Fruit fly (Drosophila melanogaster) whole organism, embryonic: Measurements from ENCODE around the gene Fam92.

Experiments used
- B-H1 ChIP-seq: fragments of 200-800 bp; sonication (Bioruptor generic); IDR thresholded peaks from 3 replicates; pipeline ENCODE4 v1.3.6; 2022; ENCODE audit warnings: missing biosample characterization, missing genetic modification characterization
- CG10274 ChIP-seq: fragments of 200-800 bp; sonication (Bioruptor generic); optimal IDR thresholded peaks from 3 replicates; lab custom pipeline; 2017; ENCODE audit warnings: missing biosample characterization, mild to moderate bottlenecking, missing genetic modification characterization
- CG10654 ChIP-seq: fragments of 200-800 bp; sonication (Bioruptor generic); optimal IDR thresholded peaks from 2 replicates; lab custom pipeline; 2016; ENCODE audit warnings: missing biosample characterization, missing genetic modification characterization
- CG10979 ChIP-seq: fragments of 200-800 bp; sonication (Bioruptor generic); optimal IDR thresholded peaks from 2 replicates; lab custom pipeline; 2018; ENCODE audit warnings: missing biosample characterization, mild to moderate bottlenecking, missing genetic modification characterization, moderate library complexity
- CG11456 ChIP-seq: fragments of 200-800 bp; sonication (Bioruptor generic); IDR thresholded peaks from 3 replicates; pipeline ENCODE4 v1.3.6; 2022; ENCODE audit warnings: missing biosample characterization, missing genetic modification characterization
- CG11695 ChIP-seq: fragments of 200-800 bp; sonication (Bioruptor generic); IDR thresholded peaks from 3 replicates; pipeline ENCODE4 v1.3.6; 2022; ENCODE audit warnings: missing biosample characterization, missing genetic modification characterization
- CG16779 ChIP-seq: fragments of 200-800 bp; sonication (Bioruptor generic); IDR thresholded peaks from 2 replicates; pipeline ENCODE4 v1.3.6; 2022; ENCODE audit warnings: missing biosample characterization, missing genetic modification characterization
- CG17361 ChIP-seq: fragments of 200-800 bp; sonication (Bioruptor generic); IDR thresholded peaks from 3 replicates; pipeline ENCODE4 v1.3.6; 2022; ENCODE audit warnings: missing biosample characterization, missing genetic modification characterization
- CG2678 ChIP-seq: fragments of 200-800 bp; sonication (Bioruptor generic); optimal IDR thresholded peaks from 3 replicates; lab custom pipeline; 2019; ENCODE audit warnings: missing biosample characterization, mild to moderate bottlenecking, missing genetic modification characterization, moderate library complexity
- CG2712 ChIP-seq: fragments of 200-800 bp; optimal IDR thresholded peaks from 3 replicates; lab custom pipeline; 2019; ENCODE audit warnings: missing biosample characterization, mild to moderate bottlenecking, missing genetic modification characterization, moderate library complexity
- CG31441 ChIP-seq: fragments of 200-800 bp; sonication (Bioruptor generic); IDR thresholded peaks from 2 replicates; pipeline ENCODE4 v1.3.6; 2022; ENCODE audit warnings: missing biosample characterization, missing genetic modification characterization
- CG32532 ChIP-seq: fragments of 200-800 bp; sonication (Bioruptor generic); IDR thresholded peaks from 2 replicates; pipeline ENCODE4 v1.3.6; 2022; ENCODE audit warnings: missing biosample characterization, missing genetic modification characterization
- CG34224 ChIP-seq: fragments of 200-800 bp; sonication (Bioruptor generic); IDR thresholded peaks from 3 replicates; pipeline ENCODE4 v1.3.6; 2022; ENCODE audit warnings: missing biosample characterization, missing genetic modification characterization; ENCODE audit not compliant: partially characterized antibody
- CG4854 ChIP-seq: fragments of 200-800 bp; sonication (Bioruptor generic); optimal IDR thresholded peaks from 2 replicates; lab custom pipeline; 2016; ENCODE audit warnings: missing biosample characterization, missing genetic modification characterization, inconsistent platforms
- CG6254 ChIP-seq: fragments of 200-800 bp; sonication (Bioruptor generic); optimal IDR thresholded peaks from 3 replicates; lab custom pipeline; 2017; ENCODE audit warnings: mild to moderate bottlenecking, missing biosample characterization, missing genetic modification reagents, missing genetic modification characterization
- CG7556 ChIP-seq: fragments of 200-800 bp; sonication (Bioruptor generic); optimal IDR thresholded peaks from 2 replicates; lab custom pipeline; 2017; ENCODE audit warnings: missing biosample characterization, mild to moderate bottlenecking, missing genetic modification characterization
- CG7839 ChIP-seq: fragments of 200-800 bp; sonication (Bioruptor generic); optimal IDR thresholded peaks from 3 replicates; lab custom pipeline; 2018; ENCODE audit warnings: missing biosample characterization, mild to moderate bottlenecking, missing genetic modification characterization, moderate library complexity
- CG9932 ChIP-seq: fragments of 200-800 bp; sonication (Bioruptor generic); IDR thresholded peaks from 2 replicates; pipeline ENCODE4 v1.3.6; 2022; ENCODE audit warnings: missing biosample characterization, missing genetic modification characterization
- D19A ChIP-seq: fragments of 200-800 bp; optimal IDR thresholded peaks from 3 replicates; lab custom pipeline; 2019; ENCODE audit warnings: missing biosample characterization, mild to moderate bottlenecking, missing genetic modification characterization, moderate library complexity
- Dad ChIP-seq: fragments of 200-800 bp; sonication (Bioruptor generic); optimal IDR thresholded peaks from 3 replicates; lab custom pipeline; 2016; ENCODE audit warnings: missing biosample characterization, missing genetic modification characterization
- Dref ChIP-seq: fragments of 200-800 bp; sonication (Bioruptor generic); IDR thresholded peaks from 2 replicates; pipeline ENCODE4 v1.3.6; 2022; ENCODE audit warnings: missing biosample characterization, missing genetic modification characterization
- Drgx ChIP-seq: fragments of 200-800 bp; sonication (Bioruptor generic); IDR thresholded peaks from 2 replicates; pipeline ENCODE4 v1.3.6; 2022; ENCODE audit warnings: missing biosample characterization, missing genetic modification characterization
- ERR ChIP-seq: fragments of 200-800 bp; sonication (Bioruptor generic); optimal IDR thresholded peaks from 2 replicates; lab custom pipeline; 2016; ENCODE audit warnings: missing biosample characterization, missing genetic modification characterization
- Fer1 ChIP-seq: fragments of 200-800 bp; sonication (Bioruptor generic); optimal IDR thresholded peaks from 2 replicates; lab custom pipeline; 2017; ENCODE audit warnings: missing biosample characterization, mild to moderate bottlenecking, missing genetic modification characterization
- HLH4C ChIP-seq: fragments of 200-800 bp; sonication (Bioruptor generic); IDR thresholded peaks from 3 replicates; pipeline ENCODE4 v1.3.6; 2022; ENCODE audit warnings: missing biosample characterization, missing genetic modification characterization; ENCODE audit not compliant: partially characterized antibody
- Hmr ChIP-seq: fragments of 200-800 bp; sonication (Bioruptor generic); optimal IDR thresholded peaks from 3 replicates; lab custom pipeline; 2017; ENCODE audit warnings: mild to moderate bottlenecking, missing biosample characterization, missing genetic modification reagents, missing genetic modification characterization
- MBD-R2 ChIP-seq: fragments of 200-800 bp; sonication (Bioruptor generic); IDR thresholded peaks from 2 replicates; pipeline ENCODE4 v1.3.6; 2022; ENCODE audit warnings: missing biosample characterization, missing genetic modification characterization
- Oli ChIP-seq: fragments of 200-800 bp; sonication (Bioruptor generic); optimal IDR thresholded peaks from 2 replicates; lab custom pipeline; 2018; ENCODE audit warnings: missing biosample characterization, mild to moderate bottlenecking, missing genetic modification characterization, moderate library complexity
- Opbp ChIP-seq: fragments of 200-800 bp; sonication (Bioruptor generic); IDR thresholded peaks from 3 replicates; pipeline ENCODE4 v1.3.6; 2022; ENCODE audit warnings: missing biosample characterization, missing genetic modification characterization; ENCODE audit not compliant: partially characterized antibody
- Sox100B ChIP-seq: fragments of 200-800 bp; sonication (Bioruptor generic); optimal IDR thresholded peaks from 3 replicates; lab custom pipeline; 2018; ENCODE audit warnings: missing biosample characterization, mild to moderate bottlenecking, missing genetic modification characterization
- Xrp1 ChIP-seq: fragments of 200-800 bp; sonication (Bioruptor generic); IDR thresholded peaks from 2 replicates; pipeline ENCODE4 v1.3.6; 2022; ENCODE audit warnings: missing biosample characterization, missing genetic modification characterization
- al ChIP-seq: fragments of 200-800 bp; sonication (Bioruptor generic); IDR thresholded peaks from 2 replicates; pipeline ENCODE4 v1.3.6; 2022; ENCODE audit warnings: missing biosample characterization, missing genetic modification characterization
- ase ChIP-seq: fragments of 200-800 bp; sonication (Bioruptor generic); IDR thresholded peaks from 3 replicates; pipeline ENCODE4 v1.3.6; 2022; ENCODE audit warnings: missing biosample characterization, missing genetic modification characterization
- bcd ChIP-seq: fragments of 200-800 bp; sonication (Bioruptor generic); optimal IDR thresholded peaks from 2 replicates; lab custom pipeline; 2017; ENCODE audit warnings: missing biosample characterization, mild to moderate bottlenecking, missing genetic modification characterization
- dan ChIP-seq: fragments of 200-800 bp; sonication (Bioruptor generic); IDR thresholded peaks from 2 replicates; pipeline ENCODE4 v1.3.6; 2022; ENCODE audit warnings: missing biosample characterization, missing genetic modification characterization
- dati ChIP-seq: fragments of 200-800 bp; sonication (Bioruptor generic); IDR thresholded peaks from 2 replicates; pipeline ENCODE4 v1.3.6; 2022; ENCODE audit warnings: missing biosample characterization, missing genetic modification characterization
- en ChIP-seq: fragments of 200-800 bp; sonication (Bioruptor generic); optimal IDR thresholded peaks from 2 replicates; lab custom pipeline; 2016; ENCODE audit warnings: missing biosample characterization, missing genetic modification characterization
- fru ChIP-seq: fragments of >200 bp; optimal IDR thresholded peaks from 2 replicates; lab custom pipeline; 2017
- gcm ChIP-seq: fragments of 200-800 bp; sonication (Bioruptor generic); optimal IDR thresholded peaks from 2 replicates; lab custom pipeline; 2019; ENCODE audit warnings: missing biosample characterization, mild to moderate bottlenecking, missing genetic modification characterization, moderate library complexity
- ken ChIP-seq: fragments of 200-800 bp; sonication (Bioruptor generic); IDR thresholded peaks from 3 replicates; pipeline ENCODE4 v1.3.6; 2022; ENCODE audit warnings: missing biosample characterization, missing genetic modification characterization
- knrl ChIP-seq: fragments of 200-800 bp; sonication (Bioruptor generic); IDR thresholded peaks from 3 replicates; pipeline ENCODE4 v1.3.6; 2022; ENCODE audit warnings: missing biosample characterization, missing genetic modification characterization; ENCODE audit not compliant: partially characterized antibody
- nerfin-1 ChIP-seq: fragments of 200-800 bp; sonication (Bioruptor generic); optimal IDR thresholded peaks from 3 replicates; lab custom pipeline; 2019; ENCODE audit warnings: missing biosample characterization, mild to moderate bottlenecking, missing genetic modification characterization, moderate library complexity
- salm ChIP-seq: fragments of 200-800 bp; sonication (Bioruptor generic); optimal IDR thresholded peaks from 2 replicates; lab custom pipeline; 2018; ENCODE audit warnings: missing biosample characterization, mild to moderate bottlenecking, missing genetic modification characterization
- slbo ChIP-seq: fragments of 200-800 bp; sonication (Bioruptor generic); IDR thresholded peaks from 2 replicates; pipeline ENCODE4 v1.3.6; 2022; ENCODE audit warnings: missing biosample characterization, missing genetic modification characterization
- stc ChIP-seq: fragments of 200-800 bp; sonication (Bioruptor generic); IDR thresholded peaks from 2 replicates; pipeline ENCODE4 v1.3.6; 2022; ENCODE audit warnings: missing biosample characterization, missing genetic modification characterization
- trh ChIP-seq: fragments of 200-800 bp; sonication (Bioruptor generic); optimal IDR thresholded peaks from 2 replicates; lab custom pipeline; 2016; ENCODE audit warnings: missing biosample characterization, missing genetic modification characterization
- z ChIP-seq: fragments of 200-800 bp; sonication (Bioruptor generic); IDR thresholded peaks from 3 replicates; pipeline ENCODE4 v1.3.6; 2022; ENCODE audit warnings: missing biosample characterization, missing genetic modification characterization
- zfh2 ChIP-seq: fragments of 200-800 bp; sonication (Bioruptor generic); optimal IDR thresholded peaks from 2 replicates; lab custom pipeline; 2016; ENCODE audit warnings: missing biosample characterization, missing genetic modification characterization

Fam92 gene

DNA sequence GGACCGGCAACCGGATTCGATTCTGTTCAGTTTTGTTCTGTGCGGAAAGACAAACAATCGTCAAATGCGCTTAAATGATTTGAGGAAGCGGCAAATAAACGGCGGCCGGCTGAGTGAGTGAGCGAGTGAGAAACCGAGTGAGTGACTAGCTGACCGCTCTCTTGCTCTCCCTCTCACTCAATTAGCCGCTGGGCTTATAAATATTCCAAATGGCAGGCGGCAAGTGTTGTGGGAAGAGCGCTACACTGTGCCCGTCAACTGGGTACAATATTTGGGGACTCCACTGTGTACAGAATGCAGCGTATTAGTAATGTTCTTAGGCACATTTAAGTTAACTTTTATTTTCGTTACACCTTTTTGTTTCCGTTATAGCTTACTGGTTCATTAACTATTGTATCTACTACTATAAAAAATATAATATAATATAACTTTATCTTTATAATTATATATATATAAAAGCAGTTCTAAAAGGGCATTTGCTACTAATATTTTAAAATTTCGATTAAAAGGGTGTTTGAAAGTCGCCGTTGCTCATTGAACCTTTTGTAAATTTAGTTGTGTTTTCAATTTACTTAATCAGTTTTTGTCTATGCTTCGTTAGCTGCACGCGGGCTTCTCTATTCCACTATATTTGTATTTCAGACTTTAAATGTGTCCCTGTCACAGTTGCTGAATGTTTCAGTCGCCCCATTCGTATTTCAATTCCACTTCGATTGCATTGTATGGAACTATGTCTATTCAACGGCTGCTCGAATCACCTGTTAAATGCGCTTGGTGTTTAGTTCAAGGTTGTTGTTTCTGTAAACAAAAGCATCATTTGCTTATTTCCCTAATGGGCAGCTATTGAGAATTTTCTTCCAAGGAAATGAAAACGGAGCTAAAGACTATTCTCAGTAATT lies 2.7 kb upstream of the Fam92 start (continued):
- TF ChIP-seq B-H1 (GFP tag; lab: Robert Waterston, UW) (no peak), CG10979 (tag; lab: Kevin White, UChicago) (peak; percentile 8), CG2712 (peak; percentile 20), CG32532 (peak; percentile 44), D19A (peak; percentile 95), Dref (GFP tag; lab: Robert Waterston, UW) (no peak), CG4854 (GFP tag; lab: Kevin White, UChicago) (no peak), dan (no peak), CG2678 (tag; lab: Kevin White, UChicago) (peak; percentile 35), CG7839 (peak; percentile 26), CG16779 (GFP tag; lab: Robert Waterston, UW) (0 out of 2 replicates have a peak, but pooled peaks have one; percentile 43), en (no peak), zfh2 (GFP tag; lab: Kevin White, UChicago) (no peak), ERR (no peak), gcm (GFP tag; lab: Kevin White, UChicago) (peak; percentile 18), Dad (no peak), al (GFP tag; lab: Robert Waterston, UW) (no peak), CG17361 (GFP tag; lab: Robert Waterston, UW) (peak; percentile 40; the same call in 1 of the 3 replicates), CG10274 (peak; percentile 38), bcd (GFP tag; lab: Kevin White, UChicago) (peak; percentile 11), Sox100B (GFP tag; lab: Kevin White, UChicago) (peak; percentile 8), CG11695 (GFP tag; lab: Robert Waterston, UW) (no peak), z (GFP tag; lab: Robert Waterston, UW) (peak; percentile 98), stc (GFP tag; lab: Robert Waterston, UW) (peak; percentile 26; the same call in 1 of the 2 replicates), Xrp1 (GFP tag; lab: Robert Waterston, UW) (peak; percentile 21; the same call in 1 of the 2 replicates), Drgx (GFP tag; lab: Robert Waterston, UW) (peak; percentile 31; the same call in 1 of the 2 replicates), trh (GFP tag; lab: Kevin White, UChicago) (no peak), CG6254 (no peak), dati (GFP tag; lab: Robert Waterston, UW) (no peak), Fer1 (GFP tag; lab: Kevin White, UChicago) (peak; percentile 3), CG31441 (GFP tag; lab: Robert Waterston, UW) (peak; percentile 36; the same call in 1 of the 2 replicates), salm (no peak), Opbp (GFP tag; lab: Robert Waterston, UW) (0 out of 3 replicates have a peak, but pooled peaks have one; percentile 11), CG7556 (GFP tag; lab: Kevin White, UChicago) (peak; percentile 31), Oli (tag; lab: Kevin White, UChicago) (peak; percentile 30), nerfin-1 (no peak), CG9932 (peak; percentile 45), ken (peak; percentile 15; the same call in 1 of the 3 replicates), slbo (GFP tag; lab: Robert Waterston, UW) (0 out of 2 replicates have a peak, but pooled peaks have one; percentile 39), CG10654 (GFP tag; lab: Kevin White, UChicago) (no peak), CG11456 (GFP tag; lab: Robert Waterston, UW) (0 out of 3 replicates have a peak, but pooled peaks have one; percentile 52), HLH4C (GFP tag; lab: Robert Waterston, UW) (peak; percentile 46; the same call in 2 of the 3 replicates), knrl (GFP tag; lab: Robert Waterston, UW) (0 out of 3 replicates have a peak, but pooled peaks have one; percentile 11), fru (lab: Kevin White, UChicago) (no peak), CG34224 (GFP tag; lab: Robert Waterston, UW) (peak; percentile 16; the same call in 1 of the 3 replicates), Hmr (no peak), ase (0 out of 3 replicates have a peak, but pooled peaks have one; percentile 13), MBD-R2 (GFP tag; lab: Robert Waterston, UW) (0 out of 2 replicates have a peak, but pooled peaks have one; percentile 7)
